Worm (Caenorhabditis elegans): ENCODE results near the gene F54D8.10.

- TF ChIP-seq W03F9.2 (tag; optimal IDR thresholded peaks at IDR 0.05) (no peak), him-1 (tag; optimal IDR thresholded peaks at IDR 0.05) (no peak), dao-5 (tag; optimal IDR thresholded peaks at IDR 0.05) (no peak)
These were observed 18.0 kb upstream of the F54D8.10 start for ce11 chrIII:5076569-5076968.
